Worm (Caenorhabditis elegans): ENCODE measurements around the gene Y27F2A.9.
"Not testable (repeated sequence)": the region's sequence is repeated elsewhere in the genome, so short reads cannot be mapped to it uniquely, and the experiment has no call there.

Y27F2A.9 gene

ce11 chrII:3191544-3191943, at the start of gene Y27F2A.9:
Y27F2A.9 (minus strand) TSS chrII:3191644.
- not testable (repeated sequence) for TF ChIP-seq ces-1 (GFP tag; optimal IDR thresholded peaks at IDR 0.05); snpc-4 (tag; optimal IDR thresholded peaks at IDR 0.05); nhr-12 (tag; optimal IDR thresholded peaks at IDR 0.05)

ce11 chrII:3240207-3240606, 48.8 kb upstream of the Y27F2A.9 start, which contains the start of gene C17F4.3:
C17F4.3 (plus strand) TSS chrII:3240507.
- TF ChIP-seq drap-1 (GFP tag; optimal IDR thresholded peaks at IDR 0.05) (no peak), lin-32 (GFP tag; optimal IDR thresholded peaks at IDR 0.05) (no peak), elt-3 (tag; optimal IDR thresholded peaks at IDR 0.05) (no peak), sptf-1 (tag; optimal IDR thresholded peaks at IDR 0.05) (no peak), ceh-43 (GFP tag; optimal IDR thresholded peaks at IDR 0.05) (no peak), flh-1 (GFP tag; optimal IDR thresholded peaks at IDR 0.05) (no peak), ham-2 (GFP tag; optimal IDR thresholded peaks at IDR 0.05) (no peak), M03D4.4 (tag; optimal IDR thresholded peaks at IDR 0.05) (no peak), tbx-8 (GFP tag; optimal IDR thresholded peaks at IDR 0.05) (no peak), mls-2 (tag; optimal IDR thresholded peaks at IDR 0.05) (no peak), snpc-4 (tag; optimal IDR thresholded peaks at IDR 0.05) (no peak)

ce11 chrII:3237038-3237521, 45.6 kb upstream of the Y27F2A.9 start, which contains the start of the genes srz-67 and C17F4.11:
srz-67 (minus strand) TSS chrII:3237138.
C17F4.11 (plus strand) TSS chrII:3237471.
- TF ChIP-seq bed-3 (GFP tag; optimal IDR thresholded peaks at IDR 0.05) (no peak), ces-1 (GFP tag; optimal IDR thresholded peaks at IDR 0.05) (no peak), unc-62 (GFP tag; optimal IDR thresholded peaks at IDR 0.05) (no peak), ztf-11 (tag; optimal IDR thresholded peaks at IDR 0.05) (no peak), ceh-83 (GFP tag; optimal IDR thresholded peaks at IDR 0.05) (no peak), unc-120 (tag; optimal IDR thresholded peaks at IDR 0.05; ENCODE audit: poor library complexity, severe bottlenecking) (no peak), unc-39 (tag; optimal IDR thresholded peaks at IDR 0.05) (no peak), blmp-1 (tag; optimal IDR thresholded peaks at IDR 0.05) (no peak), sem-2 (GFP tag; optimal IDR thresholded peaks at IDR 0.05) (no peak), snpc-4 (tag; optimal IDR thresholded peaks at IDR 0.05) (no peak), flh-1 (GFP tag; optimal IDR thresholded peaks at IDR 0.05) (no peak)

ce11 chrII:3234725-3235124, 43.3 kb upstream of the Y27F2A.9 start, which contains the start of gene C17F4.8:
C17F4.8 (minus strand) TSS chrII:3234825.
- TF ChIP-seq unc-39 (tag; optimal IDR thresholded peaks at IDR 0.05) (no peak), nhr-28 (tag; optimal IDR thresholded peaks at IDR 0.05) (no peak), nhr-76 (tag; optimal IDR thresholded peaks at IDR 0.05) (no peak), ceh-83 (GFP tag; optimal IDR thresholded peaks at IDR 0.05) (no peak), M03D4.4 (tag; optimal IDR thresholded peaks at IDR 0.05) (no peak), ceh-43 (GFP tag; optimal IDR thresholded peaks at IDR 0.05) (no peak), nhr-2 (tag; optimal IDR thresholded peaks at IDR 0.05) (no peak), elt-3 (tag; optimal IDR thresholded peaks at IDR 0.05) (no peak), blmp-1 (tag; optimal IDR thresholded peaks at IDR 0.05) (no peak), ceh-39 (tag; optimal IDR thresholded peaks at IDR 0.05) (no peak), sptf-1 (tag; optimal IDR thresholded peaks at IDR 0.05) (no peak)

ce11 chrII:3230422-3230821, 39.0 kb upstream of the Y27F2A.9 start, which contains the start of gene srh-297:
srh-297 (minus strand) TSS chrII:3230522.
- TF ChIP-seq ham-2 (GFP tag; optimal IDR thresholded peaks at IDR 0.05) = no peak
- TF ChIP-seq zip-8 (tag; optimal IDR thresholded peaks at IDR 0.05) = no peak

- TF ChIP-seq nhr-28 (tag; optimal IDR thresholded peaks at IDR 0.05) (no peak), bed-3 (GFP tag; optimal IDR thresholded peaks at IDR 0.05) (no peak), lin-32 (GFP tag; optimal IDR thresholded peaks at IDR 0.05) (no peak), lsy-2 (tag; optimal IDR thresholded peaks at IDR 0.05) (no peak), unc-62 (GFP tag; optimal IDR thresholded peaks at IDR 0.05) (no peak), hlh-1 (tag; optimal IDR thresholded peaks at IDR 0.05) (no peak), mls-2 (tag; optimal IDR thresholded peaks at IDR 0.05) (no peak), nhr-12 (tag; optimal IDR thresholded peaks at IDR 0.05) (no peak), ceh-43 (GFP tag; optimal IDR thresholded peaks at IDR 0.05) (no peak), mab-5 (tag; optimal IDR thresholded peaks at IDR 0.05) (no peak), M03D4.4 (tag; optimal IDR thresholded peaks at IDR 0.05) (no peak), lin-13 (tag; optimal IDR thresholded peaks at IDR 0.05) (no peak), elt-1 (tag; optimal IDR thresholded peaks at IDR 0.05; ENCODE audit: borderline replicate concordance, insufficient read depth) (no peak), nhr-237 (tag; optimal IDR thresholded peaks at IDR 0.05) (no peak), elt-3 (tag; optimal IDR thresholded peaks at IDR 0.05) (no peak)
These were observed 34.3 kb upstream of the Y27F2A.9 start, which contains the start of gene ZC239.17 for ce11 chrII:3225780-3226179. ZC239.17 (minus strand) TSS chrII:3225880.
